Fruit fly (Drosophila melanogaster) whole organism, embryonic: ENCODE measurements around the gene CG43203.
A peak's percentile ranks its signal among the peaks of the same experiment; 100 is the strongest.

Experiments used
- Atf6 ChIP-seq: fragments of 200-800 bp; sonication (Bioruptor generic); IDR thresholded peaks from 2 replicates; pipeline ENCODE4 v1.3.6; 2022; ENCODE audit warnings: missing biosample characterization, missing genetic modification characterization
- C15 ChIP-seq: fragments of 200-800 bp; sonication (Bioruptor generic); IDR thresholded peaks from 3 replicates; pipeline ENCODE4 v1.3.6; 2022; ENCODE audit warnings: missing biosample characterization, missing genetic modification characterization
- CG10147 ChIP-seq: fragments of 200-800 bp; sonication (Bioruptor generic); optimal IDR thresholded peaks from 2 replicates; lab custom pipeline; 2019; ENCODE audit warnings: missing biosample characterization, mild to moderate bottlenecking, missing genetic modification characterization, moderate library complexity
- CG10321 ChIP-seq: fragments of 200-800 bp; sonication (Bioruptor generic); IDR thresholded peaks from 2 replicates; pipeline ENCODE4 v1.3.6; 2022; ENCODE audit warnings: missing biosample characterization, missing genetic modification characterization
- CG10565 ChIP-seq: fragments of 200-800 bp; sonication (Bioruptor generic); optimal IDR thresholded peaks from 3 replicates; lab custom pipeline; 2016; ENCODE audit warnings: missing biosample characterization, mild to moderate bottlenecking, missing genetic modification characterization
- CG10654 ChIP-seq: fragments of 200-800 bp; sonication (Bioruptor generic); optimal IDR thresholded peaks from 2 replicates; lab custom pipeline; 2016; ENCODE audit warnings: missing biosample characterization, missing genetic modification characterization
- CG11093 ChIP-seq: fragments of 200-800 bp; sonication (Bioruptor generic); IDR thresholded peaks from 3 replicates; pipeline ENCODE4 v1.3.6; 2022; ENCODE audit warnings: missing biosample characterization, missing genetic modification characterization
- CG1529 ChIP-seq: fragments of 200-800 bp; sonication (Bioruptor generic); optimal IDR thresholded peaks from 3 replicates; lab custom pipeline; 2018; ENCODE audit warnings: missing biosample characterization, missing genetic modification characterization
- CG17568 ChIP-seq: fragments of 200-800 bp; sonication (Bioruptor generic); optimal IDR thresholded peaks from 2 replicates; lab custom pipeline; 2018; ENCODE audit warnings: missing biosample characterization, mild to moderate bottlenecking, missing genetic modification characterization, moderate library complexity
- CG31441 ChIP-seq: fragments of 200-800 bp; sonication (Bioruptor generic); IDR thresholded peaks from 2 replicates; pipeline ENCODE4 v1.3.6; 2022; ENCODE audit warnings: missing biosample characterization, missing genetic modification characterization
- CG3995 ChIP-seq: fragments of 200-800 bp; sonication (Bioruptor generic); optimal IDR thresholded peaks from 3 replicates; lab custom pipeline; 2016; ENCODE audit warnings: missing biosample characterization, missing genetic modification characterization
- CG6175 ChIP-seq: fragments of 200-800 bp; sonication (Bioruptor generic); IDR thresholded peaks from 3 replicates; pipeline ENCODE4 v1.3.6; 2022; ENCODE audit warnings: missing biosample characterization, missing genetic modification characterization
- CG7357 ChIP-seq: fragments of 200-800 bp; sonication (Bioruptor generic); IDR thresholded peaks from 3 replicates; pipeline ENCODE4 v1.3.6; 2022; ENCODE audit warnings: missing biosample characterization, missing genetic modification characterization
- CG7987 ChIP-seq: fragments of 200-800 bp; sonication (Bioruptor generic); optimal IDR thresholded peaks from 2 replicates; lab custom pipeline; 2018; ENCODE audit warnings: missing biosample characterization, mild to moderate bottlenecking, missing genetic modification characterization, moderate library complexity
- Eip74EF ChIP-seq, 2 experiments: fragments of 200-800 bp in 1 of 2; fragments of >200 bp in 1 of 2; sonication (Bioruptor generic) in 1 of 2; optimal IDR thresholded peaks; 2 replicates each; lab custom pipeline; 2017 to 2019; ENCODE audit warnings: missing biosample characterization in 2 of 2, missing genetic modification characterization in 2 of 2, mild to moderate bottlenecking in 1 of 2, moderate library complexity in 1 of 2
- Elba2 ChIP-seq: fragments of 200-800 bp; sonication (Bioruptor generic); optimal IDR thresholded peaks from 3 replicates; lab custom pipeline; 2016; ENCODE audit warnings: missing biosample characterization, missing genetic modification characterization
- Fer3 ChIP-seq: fragments of 200-800 bp; sonication (Bioruptor generic); optimal IDR thresholded peaks from 2 replicates; lab custom pipeline; 2018; ENCODE audit warnings: missing biosample characterization, mild to moderate bottlenecking, missing genetic modification characterization, moderate library complexity
- HLHmδ ChIP-seq: fragments of 200-800 bp; sonication (Bioruptor generic); optimal IDR thresholded peaks from 2 replicates; lab custom pipeline; 2018; ENCODE audit warnings: missing biosample characterization, mild to moderate bottlenecking, missing genetic modification characterization, moderate library complexity
- Hey ChIP-seq: fragments of 200-800 bp; sonication (Bioruptor generic); optimal IDR thresholded peaks from 3 replicates; lab custom pipeline; 2018; ENCODE audit warnings: missing biosample characterization, mild to moderate bottlenecking, missing genetic modification characterization
- HmgZ ChIP-seq: fragments of 200-800 bp; sonication (Bioruptor generic); optimal IDR thresholded peaks from 2 replicates; lab custom pipeline; 2018; ENCODE audit warnings: missing biosample characterization, mild to moderate bottlenecking, missing genetic modification characterization
- Hmr ChIP-seq: fragments of 200-800 bp; sonication (Bioruptor generic); optimal IDR thresholded peaks from 3 replicates; lab custom pipeline; 2017; ENCODE audit warnings: mild to moderate bottlenecking, missing biosample characterization, missing genetic modification reagents, missing genetic modification characterization
- Med ChIP-seq: fragments of 200-800 bp; sonication (Bioruptor generic); peaks from one replicate; lab custom pipeline; 2016; ENCODE audit warnings: missing biosample characterization, missing genetic modification characterization, mild to moderate bottlenecking, inconsistent platforms, moderate library complexity
- Oaz ChIP-seq: fragments of 200-800 bp; sonication (Bioruptor generic); IDR thresholded peaks from 2 replicates; pipeline ENCODE4 v1.3.6; 2022; ENCODE audit warnings: missing biosample characterization, missing genetic modification characterization
- Rfx ChIP-seq: fragments of 200-800 bp; sonication (Bioruptor generic); IDR thresholded peaks from 2 replicates; pipeline ENCODE4 v1.3.6; 2022; ENCODE audit warnings: missing biosample characterization, missing genetic modification characterization
- amos ChIP-seq: fragments of 200-800 bp; sonication (Bioruptor generic); IDR thresholded peaks from 2 replicates; pipeline ENCODE4 v1.3.6; 2022; ENCODE audit warnings: missing biosample characterization, missing genetic modification characterization; ENCODE audit not compliant: partially characterized antibody
- ase ChIP-seq: fragments of 200-800 bp; sonication (Bioruptor generic); IDR thresholded peaks from 3 replicates; pipeline ENCODE4 v1.3.6; 2022; ENCODE audit warnings: missing biosample characterization, missing genetic modification characterization
- ash1 ChIP-seq: fragments of 200-800 bp; sonication (Bioruptor generic); optimal IDR thresholded peaks from 2 replicates; lab custom pipeline; 2018; ENCODE audit warnings: missing biosample characterization, mild to moderate bottlenecking, missing genetic modification characterization
- crc ChIP-seq: fragments of 200-800 bp; sonication (Bioruptor generic); optimal IDR thresholded peaks from 2 replicates; lab custom pipeline; 2016; ENCODE audit warnings: missing biosample characterization, missing genetic modification characterization
- disco-r ChIP-seq: fragments of 200-800 bp; sonication (Bioruptor generic); optimal IDR thresholded peaks from 2 replicates; lab custom pipeline; 2016; ENCODE audit warnings: missing biosample characterization, missing genetic modification characterization
- exex ChIP-seq: fragments of 200-800 bp; sonication (Bioruptor generic); optimal IDR thresholded peaks from 4 replicates; lab custom pipeline; 2018; ENCODE audit warnings: missing biosample characterization, mild to moderate bottlenecking, missing genetic modification characterization, moderate library complexity
- eyg ChIP-seq: fragments of 200-800 bp; sonication (Bioruptor generic); optimal IDR thresholded peaks from 3 replicates; lab custom pipeline; 2016; ENCODE audit warnings: missing biosample characterization, missing genetic modification characterization
- ftz-f1 ChIP-seq: fragments of 200-800 bp; sonication (Bioruptor generic); optimal IDR thresholded peaks from 2 replicates; lab custom pipeline; 2016; ENCODE audit warnings: missing biosample characterization, missing genetic modification characterization
- fu2 ChIP-seq: fragments of 200-800 bp; sonication (Bioruptor generic); optimal IDR thresholded peaks from 2 replicates; lab custom pipeline; 2016; ENCODE audit warnings: missing biosample characterization, missing genetic modification characterization
- gem ChIP-seq: fragments of 200-800 bp; sonication (Bioruptor generic); optimal IDR thresholded peaks from 2 replicates; lab custom pipeline; 2019; ENCODE audit warnings: missing biosample characterization, mild to moderate bottlenecking, missing genetic modification characterization, moderate library complexity
- gro ChIP-seq: fragments of 200-800 bp; sonication (Bioruptor generic); optimal IDR thresholded peaks from 2 replicates; lab custom pipeline; 2016; ENCODE audit warnings: missing biosample characterization, missing genetic modification characterization
- jing ChIP-seq: fragments of 200-800 bp; sonication (Bioruptor generic); optimal IDR thresholded peaks from 2 replicates; lab custom pipeline; 2018; ENCODE audit warnings: missing biosample characterization, mild to moderate bottlenecking, missing genetic modification characterization
- knrl ChIP-seq: fragments of 200-800 bp; sonication (Bioruptor generic); IDR thresholded peaks from 3 replicates; pipeline ENCODE4 v1.3.6; 2022; ENCODE audit warnings: missing biosample characterization, missing genetic modification characterization; ENCODE audit not compliant: partially characterized antibody
- mirr ChIP-seq: fragments of 200-800 bp; sonication (Bioruptor generic); optimal IDR thresholded peaks from 3 replicates; lab custom pipeline; 2018; ENCODE audit warnings: missing biosample characterization, mild to moderate bottlenecking, missing genetic modification characterization
- nau ChIP-seq: fragments of 200-800 bp; sonication (Bioruptor generic); optimal IDR thresholded peaks from 3 replicates; lab custom pipeline; 2017; ENCODE audit warnings: missing biosample characterization, mild to moderate bottlenecking, missing genetic modification characterization, missing genetic modification reagents
- pfk ChIP-seq: fragments of 200-800 bp; sonication (Bioruptor generic); optimal IDR thresholded peaks from 2 replicates; lab custom pipeline; 2018; ENCODE audit warnings: missing biosample characterization, mild to moderate bottlenecking, missing genetic modification characterization, moderate library complexity
- phol ChIP-seq: fragments of 200-800 bp; sonication (Bioruptor generic); optimal IDR thresholded peaks from 3 replicates; lab custom pipeline; 2018; ENCODE audit warnings: missing biosample characterization, mild to moderate bottlenecking, missing genetic modification characterization, moderate library complexity
- pita ChIP-seq: fragments of 200-800 bp; sonication (Bioruptor generic); optimal IDR thresholded peaks from 2 replicates; lab custom pipeline; 2017; ENCODE audit warnings: missing biosample characterization, mild to moderate bottlenecking, missing genetic modification characterization
- repo ChIP-seq: fragments of 200-800 bp; sonication (Bioruptor generic); optimal IDR thresholded peaks from 2 replicates; lab custom pipeline; 2016; ENCODE audit warnings: missing biosample characterization, missing genetic modification characterization
- scrt ChIP-seq: fragments of 200-800 bp; sonication (Bioruptor generic); optimal IDR thresholded peaks from 2 replicates; lab custom pipeline; 2018; ENCODE audit warnings: missing biosample characterization, mild to moderate bottlenecking, missing genetic modification characterization, moderate library complexity
- sima ChIP-seq: fragments of 200-800 bp; sonication (Bioruptor generic); optimal IDR thresholded peaks from 2 replicates; lab custom pipeline; 2016; ENCODE audit warnings: missing biosample characterization, missing genetic modification characterization
- slp2 ChIP-seq: fragments of 200-800 bp; sonication (Bioruptor generic); optimal IDR thresholded peaks from 2 replicates; lab custom pipeline; 2016; ENCODE audit warnings: missing biosample characterization, missing genetic modification characterization
- sna ChIP-seq: fragments of 200-800 bp; sonication (Bioruptor generic); IDR thresholded peaks from 2 replicates; pipeline ENCODE4 v1.3.6; 2022; ENCODE audit warnings: missing biosample characterization, missing genetic modification characterization; ENCODE audit not compliant: partially characterized antibody
- sob ChIP-seq: fragments of 200-800 bp; sonication (Bioruptor generic); IDR thresholded peaks from 2 replicates; pipeline ENCODE4 v1.3.6; 2022; ENCODE audit warnings: missing biosample characterization, missing genetic modification characterization
- toy ChIP-seq: fragments of 200-800 bp; sonication (Bioruptor generic); IDR thresholded peaks from 2 replicates; pipeline ENCODE4 v1.3.6; 2022; ENCODE audit warnings: missing biosample characterization, missing genetic modification characterization
- tx ChIP-seq: fragments of 200-800 bp; sonication (Bioruptor generic); optimal IDR thresholded peaks from 2 replicates; lab custom pipeline; 2016; ENCODE audit warnings: missing biosample characterization, missing genetic modification characterization
- usp ChIP-seq: fragments of >200 bp; optimal IDR thresholded peaks from 2 replicates; lab custom pipeline; 2017; ENCODE audit warnings: missing biosample characterization, missing genetic modification characterization

The CG43203 gene

dm6 chr3R:19403096-19403515, 49.3 kb downstream of the CG43203 start, which contains the start of the genes Ino80 and Aptx (continued):
- TF ChIP-seq disco-r (GFP tag; lab: Kevin White, UChicago), result peak; percentile 81
- peak; percentile 75 for TF ChIP-seq CG1529
- TF ChIP-seq pfk (GFP tag; lab: Kevin White, UChicago), result peak; percentile 12
- peak; percentile 90 for TF ChIP-seq jing
- peak; percentile 77 for TF ChIP-seq repo (GFP tag; lab: Kevin White, UChicago)
- no peak for TF ChIP-seq Eip74EF (GFP tag; optimal IDR thresholded peaks at IDR 0.05; lab: Kevin White, UChicago)
- peak; percentile 96 for TF ChIP-seq sob (GFP tag; lab: Robert Waterston, UW)
- TF ChIP-seq Oaz (GFP tag; lab: Robert Waterston, UW), result peak; percentile 81
- peak; percentile 91 for TF ChIP-seq Fer3
- peak; percentile 28; the same call in 1 of the 2 replicates for TF ChIP-seq CG10321 (GFP tag; lab: Robert Waterston, UW)
- TF ChIP-seq exex, result peak; percentile 62
- peak; percentile 95 for TF ChIP-seq Rfx (GFP tag; lab: Robert Waterston, UW)
- TF ChIP-seq CG11093 (GFP tag; lab: Robert Waterston, UW), result peak; percentile 90
- TF ChIP-seq nau (GFP tag; lab: Kevin White, UChicago), result peak; percentile 38
- TF ChIP-seq amos (GFP tag; lab: Robert Waterston, UW), result peak; percentile 97
- TF ChIP-seq CG10654 (GFP tag; lab: Kevin White, UChicago), result peak; percentile 95
- peak; percentile 69 for TF ChIP-seq CG3995
- peak; percentile 86 for TF ChIP-seq sna (GFP tag; lab: Robert Waterston, UW)
- no peak for TF ChIP-seq HLHmδ (GFP tag; lab: Kevin White, UChicago)
- peak; percentile 94 for TF ChIP-seq fu2 (GFP tag; lab: Kevin White, UChicago)
- no peak; the same call in 1 of the 2 replicates for TF ChIP-seq CG31441 (GFP tag; lab: Robert Waterston, UW)
- peak; percentile 98 for TF ChIP-seq Med (GFP tag; lab: Kevin White, UChicago)
- TF ChIP-seq gem, result peak; percentile 97
- peak; percentile 48 for TF ChIP-seq Hey
- TF ChIP-seq Atf6 (GFP tag; lab: Robert Waterston, UW), result peak; percentile 93
- peak; percentile 77; the same call in 1 of the 2 replicates for TF ChIP-seq toy
- no peak for TF ChIP-seq CG17568 (GFP tag; lab: Kevin White, UChicago)
- TF ChIP-seq ase, result peak; percentile 92
- TF ChIP-seq Hmr (GFP tag; lab: Kevin White, UChicago), result peak; percentile 94
- peak; percentile 50 for TF ChIP-seq ash1
- peak; percentile 83 for TF ChIP-seq Elba2 (GFP tag; lab: Kevin White, UChicago)
- TF ChIP-seq tx (GFP tag; lab: Kevin White, UChicago), result peak; percentile 95
- peak; percentile 75 for TF ChIP-seq sima (GFP tag; lab: Kevin White, UChicago)
- peak; percentile 75 for TF ChIP-seq gro (GFP tag; lab: Kevin White, UChicago)
- no peak for TF ChIP-seq scrt (GFP tag; lab: Kevin White, UChicago)
- peak; percentile 98 for TF ChIP-seq phol
- peak; percentile 87 for TF ChIP-seq CG6175 (GFP tag; lab: Robert Waterston, UW)
- TF ChIP-seq ftz-f1, result no peak
- TF ChIP-seq eyg, result peak; percentile 81
- TF ChIP-seq CG7987 (GFP tag; lab: Kevin White, UChicago), result peak; percentile 89
- TF ChIP-seq pita, result no peak
- peak; percentile 97 for TF ChIP-seq knrl (GFP tag; lab: Robert Waterston, UW)
- no peak for TF ChIP-seq usp
- peak; percentile 92 for TF ChIP-seq slp2 (GFP tag; lab: Kevin White, UChicago)
- peak; percentile 85; the same call in 2 of the 3 replicates for TF ChIP-seq C15 (GFP tag; lab: Robert Waterston, UW)
- TF ChIP-seq CG10147 (GFP tag; lab: Kevin White, UChicago), result no peak
- peak; percentile 64 for TF ChIP-seq mirr
- peak; percentile 79 for TF ChIP-seq CG10565 (GFP tag; lab: Kevin White, UChicago)
- peak; percentile 86 for TF ChIP-seq CG7357 (GFP tag; lab: Robert Waterston, UW)
- TF ChIP-seq crc (GFP tag; lab: Kevin White, UChicago), result peak; percentile 70
- peak; percentile 94 for TF ChIP-seq HmgZ (tag; lab: Kevin White, UChicago)
